Fruit fly (Drosophila melanogaster) whole organism, adult: ENCODE results near the gene CG14013.
A peak's percentile ranks its signal among the peaks of the same experiment; 100 is the strongest.

ENCODE experiments used
- CG12768 ChIP-seq: fragments of 200-800 bp; sonication (Bioruptor generic); optimal IDR thresholded peaks from 2 replicates; lab custom pipeline; 2017; ENCODE audit warnings: missing biosample characterization, missing genetic modification characterization, mild to moderate bottlenecking, moderate library complexity, missing genetic modification reagents
- CG1620 ChIP-seq: fragments of 200-800 bp; sonication (Bioruptor generic); optimal IDR thresholded peaks from 2 replicates; lab custom pipeline; 2016; ENCODE audit warnings: missing biosample characterization, missing genetic modification characterization
- Clk ChIP-seq: fragments of 200-800 bp; sonication (Bioruptor generic); optimal IDR thresholded peaks from 2 replicates; lab custom pipeline; 2017; ENCODE audit warnings: missing biosample characterization, missing genetic modification characterization
- Hr96 ChIP-seq: fragments of 200-800 bp; sonication (Bioruptor generic); optimal IDR thresholded peaks from 2 replicates; lab custom pipeline; 2016; ENCODE audit warnings: missing biosample characterization, missing genetic modification characterization
- Mnt ChIP-seq: fragments of 200-800 bp; sonication (Bioruptor generic); optimal IDR thresholded peaks from 2 replicates; lab custom pipeline; 2016; ENCODE audit warnings: missing biosample characterization, mild to moderate bottlenecking, missing genetic modification characterization
- bab1 ChIP-seq: fragments of 200-800 bp; sonication (Bioruptor generic); optimal IDR thresholded peaks from 3 replicates; lab custom pipeline; 2019; ENCODE audit warnings: missing biosample characterization, mild to moderate bottlenecking, missing genetic modification characterization, moderate library complexity
- cnc ChIP-seq, 2 experiments: fragments of >200 bp; optimal IDR thresholded peaks; 2 replicates each; lab custom pipeline; 2017
- pad ChIP-seq: fragments of 200-800 bp; sonication (Bioruptor generic); optimal IDR thresholded peaks from 3 replicates; lab custom pipeline; 2017; ENCODE audit warnings: missing biosample characterization, missing genetic modification characterization, mild to moderate bottlenecking, moderate library complexity, missing genetic modification reagents

dm6 chr2L:5519846-5520384 lies 33.7 kb downstream of the CG14013 start, which contains the start of the genes CG7382 and cl:
- TF ChIP-seq Hr96 = no peak
- no peak for TF ChIP-seq Mnt (GFP tag; lab: Kevin White, UChicago)
- TF ChIP-seq Clk (GFP tag; lab: Kevin White, UChicago) = no peak
- TF ChIP-seq cnc (optimal IDR thresholded peaks at IDR 0.05; lab: Kevin White, UChicago) = no peak
- no peak for TF ChIP-seq CG12768 (GFP tag; lab: Kevin White, UChicago)
- TF ChIP-seq bab1 (GFP tag; lab: Kevin White, UChicago) = no peak
- TF ChIP-seq pad = peak; percentile 99
- TF ChIP-seq CG1620 (GFP tag; lab: Kevin White, UChicago) = no peak
